Worm (Caenorhabditis elegans) whole organism, late embryonic: ENCODE data around the gene ced-5.
A peak's percentile ranks its signal among the peaks of the same experiment; 100 is the strongest.

ENCODE experiments used
- C08G9.2 ChIP-seq: sonication (generic microtip); optimal IDR thresholded peaks from 2 replicates; lab custom pipeline; 2016; ENCODE audit warnings: mild to moderate bottlenecking, missing genetic modification characterization, moderate library complexity, missing compliant biosample characterization
- C38D4.7 ChIP-seq: fragments of 200-800 bp; sonication (Bioruptor generic); optimal IDR thresholded peaks from 2 replicates; lab custom pipeline; 2018; ENCODE audit warnings: mild to moderate bottlenecking, missing genetic modification characterization, moderate library complexity, missing compliant biosample characterization
- Y22D7AL.16 ChIP-seq: sonication (generic microtip); optimal IDR thresholded peaks from 2 replicates; lab custom pipeline; 2016; ENCODE audit warnings: missing genetic modification characterization, missing compliant biosample characterization
- ama-1 ChIP-seq: fragments of 150-350 bp; optimal IDR thresholded peaks from 2 replicates; lab custom pipeline; 2014
- ceh-14 ChIP-seq: sonication (generic microtip); optimal IDR thresholded peaks from 2 replicates; lab custom pipeline; 2016; ENCODE audit warnings: missing genotype, missing genetic modification characterization, missing compliant biosample characterization
- ceh-18 ChIP-seq: sonication (generic microtip); optimal IDR thresholded peaks from 2 replicates; lab custom pipeline; 2016; ENCODE audit warnings: missing genetic modification characterization, missing compliant biosample characterization
- ceh-2 ChIP-seq: sonication (generic microtip); optimal IDR thresholded peaks from 2 replicates; lab custom pipeline; 2016; ENCODE audit warnings: missing genotype, missing genetic modification characterization, missing compliant biosample characterization
- ceh-24 ChIP-seq: sonication (generic microtip); optimal IDR thresholded peaks from 2 replicates; lab custom pipeline; 2016; ENCODE audit warnings: mild to moderate bottlenecking, missing genetic modification characterization, missing compliant biosample characterization
- ceh-30 ChIP-seq: fragments of 150-350 bp; optimal IDR thresholded peaks from 2 replicates; lab custom pipeline; 2014; ENCODE audit warnings: missing biosample characterization, missing genetic modification characterization
- ceh-31 ChIP-seq: sonication (generic microtip); optimal IDR thresholded peaks from 2 replicates; lab custom pipeline; 2016; ENCODE audit warnings: missing genetic modification characterization, missing compliant biosample characterization
- ceh-34 ChIP-seq: sonication (generic microtip); optimal IDR thresholded peaks from 2 replicates; lab custom pipeline; 2016; ENCODE audit warnings: mild to moderate bottlenecking, missing genetic modification characterization, missing compliant biosample characterization
- ceh-45 ChIP-seq: fragments of 200-800 bp; sonication (Bioruptor generic); IDR thresholded peaks from 2 replicates; pipeline ENCODE4 v1.3.6; 2022; ENCODE audit warnings: missing genetic modification reagents, missing genetic modification characterization, missing compliant biosample characterization
- ceh-48 ChIP-seq: sonication (generic microtip); optimal IDR thresholded peaks from 2 replicates; lab custom pipeline; 2016; ENCODE audit warnings: missing genetic modification characterization, inconsistent platforms, missing compliant biosample characterization
- ceh-6 ChIP-seq: fragments of 200-800 bp; sonication (Bioruptor generic); optimal IDR thresholded peaks from 2 replicates; lab custom pipeline; 2018; ENCODE audit warnings: mild to moderate bottlenecking, missing genetic modification characterization, missing compliant biosample characterization
- ceh-9 ChIP-seq: sonication (generic microtip); optimal IDR thresholded peaks from 2 replicates; lab custom pipeline; 2016; ENCODE audit warnings: mild to moderate bottlenecking, missing genetic modification characterization, inconsistent platforms, missing compliant biosample characterization
- che-1 ChIP-seq: sonication (generic microtip); optimal IDR thresholded peaks from 2 replicates; lab custom pipeline; 2016; ENCODE audit warnings: mild to moderate bottlenecking, missing genetic modification characterization, missing compliant biosample characterization
- dve-1 ChIP-seq: sonication (generic microtip); optimal IDR thresholded peaks from 2 replicates; lab custom pipeline; 2017; ENCODE audit warnings: antibody characterized with exemption, mild to moderate bottlenecking, missing genetic modification characterization, missing compliant biosample characterization
- elt-2 ChIP-seq: sonication (generic microtip); optimal IDR thresholded peaks from 2 replicates; lab custom pipeline; 2016; ENCODE audit warnings: missing genetic modification reagents, missing genetic modification characterization, missing compliant biosample characterization
- ets-4 ChIP-seq: sonication (generic microtip); optimal IDR thresholded peaks from 2 replicates; lab custom pipeline; 2016; ENCODE audit warnings: missing genetic modification characterization, missing compliant biosample characterization
- eyg-1 ChIP-seq: sonication (generic microtip); optimal IDR thresholded peaks from 2 replicates; lab custom pipeline; 2016; ENCODE audit warnings: missing genotype, missing genetic modification characterization, missing compliant biosample characterization
- fax-1 ChIP-seq: sonication (generic microtip); optimal IDR thresholded peaks from 2 replicates; lab custom pipeline; 2016; ENCODE audit warnings: missing genotype, missing genetic modification characterization, missing compliant biosample characterization
- fkh-10 ChIP-seq: fragments of 150-350 bp; optimal IDR thresholded peaks from 2 replicates; lab custom pipeline; 2014; ENCODE audit warnings: missing biosample characterization, missing genetic modification reagents, missing genetic modification characterization
- hlh-13 ChIP-seq: fragments of 200-800 bp; sonication (Bioruptor generic); optimal IDR thresholded peaks from 2 replicates; lab custom pipeline; 2018; ENCODE audit warnings: mild to moderate bottlenecking, missing genetic modification characterization, missing compliant biosample characterization
- hlh-30 ChIP-seq: sonication (generic microtip); optimal IDR thresholded peaks from 2 replicates; lab custom pipeline; 2017; ENCODE audit warnings: antibody characterized with exemption, missing genetic modification characterization, missing compliant biosample characterization; ENCODE audit not compliant: insufficient read depth
- hlh-6 ChIP-seq: sonication (generic microtip); optimal IDR thresholded peaks from 2 replicates; lab custom pipeline; 2016; ENCODE audit warnings: missing genotype, missing genetic modification characterization, missing compliant biosample characterization
- lin-11 ChIP-seq: fragments of 200-800 bp; sonication (Bioruptor generic); optimal IDR thresholded peaks from 2 replicates; lab custom pipeline; 2018; ENCODE audit warnings: mild to moderate bottlenecking, missing genetic modification characterization, missing compliant biosample characterization
- nfya-1 ChIP-seq: sonication (generic microtip); optimal IDR thresholded peaks from 2 replicates; lab custom pipeline; 2017; ENCODE audit warnings: missing genetic modification characterization, mild to moderate bottlenecking, missing compliant biosample characterization, antibody characterized with exemption, moderate library complexity
- nhr-232 ChIP-seq: sonication (generic microtip); optimal IDR thresholded peaks from 2 replicates; lab custom pipeline; 2016; ENCODE audit warnings: missing genetic modification characterization, missing compliant biosample characterization
- odd-2 ChIP-seq: sonication (generic microtip); optimal IDR thresholded peaks from 2 replicates; lab custom pipeline; 2017; ENCODE audit warnings: antibody characterized with exemption, mild to moderate bottlenecking, missing genetic modification characterization, missing compliant biosample characterization
- pag-3 ChIP-seq: sonication (generic microtip); optimal IDR thresholded peaks from 2 replicates; lab custom pipeline; 2016; ENCODE audit warnings: missing compliant biosample characterization, missing genetic modification characterization, borderline replicate concordance
- pax-1 ChIP-seq: fragments of 150-350 bp; optimal IDR thresholded peaks from 2 replicates; lab custom pipeline; 2014; ENCODE audit warnings: missing biosample characterization, missing genetic modification characterization
- pha-2 ChIP-seq: sonication (generic microtip); optimal IDR thresholded peaks from 2 replicates; lab custom pipeline; 2017; ENCODE audit warnings: mild to moderate bottlenecking, missing genetic modification characterization, missing compliant biosample characterization
- pqm-1 ChIP-seq: sonication (generic microtip); optimal IDR thresholded peaks from 2 replicates; lab custom pipeline; 2016; ENCODE audit warnings: missing genetic modification characterization, missing compliant biosample characterization
- ref-2 ChIP-seq: sonication (generic microtip); optimal IDR thresholded peaks from 2 replicates; lab custom pipeline; 2016; ENCODE audit warnings: missing genetic modification characterization, missing compliant biosample characterization
- rnt-1 ChIP-seq: sonication (generic microtip); optimal IDR thresholded peaks from 2 replicates; lab custom pipeline; 2016; ENCODE audit warnings: missing genetic modification characterization, missing compliant biosample characterization
- sdc-2 ChIP-seq: sonication (generic microtip); optimal IDR thresholded peaks from 2 replicates; lab custom pipeline; 2016; ENCODE audit warnings: missing genotype, missing genetic modification characterization, missing compliant biosample characterization
- sox-4 ChIP-seq: sonication (generic microtip); optimal IDR thresholded peaks from 2 replicates; lab custom pipeline; 2017; ENCODE audit warnings: mild to moderate bottlenecking, missing genetic modification characterization, inconsistent platforms, missing compliant biosample characterization
- syd-9 ChIP-seq: sonication (generic microtip); optimal IDR thresholded peaks from 2 replicates; lab custom pipeline; 2016; ENCODE audit warnings: mild to moderate bottlenecking, missing genetic modification characterization, moderate library complexity, missing compliant biosample characterization
- tbx-2 ChIP-seq: sonication (generic microtip); optimal IDR thresholded peaks from 2 replicates; lab custom pipeline; 2016; ENCODE audit warnings: missing genetic modification characterization, missing compliant biosample characterization
- tbx-7 ChIP-seq: sonication (generic microtip); optimal IDR thresholded peaks from 2 replicates; lab custom pipeline; 2016; ENCODE audit warnings: missing genotype, missing genetic modification characterization, missing compliant biosample characterization
- unc-3 ChIP-seq, 2 experiments: fragments of 200-800 bp in 1 of 2; sonication (Bioruptor generic) in 1 of 2; sonication (generic microtip) in 1 of 2; conservative IDR thresholded peaks in 1 of 2; optimal IDR thresholded peaks in 1 of 2; 2 replicates each; pipeline versions ENCODE4 v1.3.6 to Lab custom; 2016 to 2022; ENCODE audit warnings: missing compliant biosample characterization in 2 of 2, missing genetic modification characterization in 2 of 2, missing genetic modification reagents in 1 of 2
- unc-42 ChIP-seq: sonication (generic microtip); optimal IDR thresholded peaks from 2 replicates; lab custom pipeline; 2016; ENCODE audit warnings: missing genotype, missing genetic modification characterization, missing compliant biosample characterization
- unc-86 ChIP-seq: sonication (generic microtip); optimal IDR thresholded peaks from 2 replicates; lab custom pipeline; 2016; ENCODE audit warnings: missing genetic modification characterization, missing compliant biosample characterization
- ztf-16 ChIP-seq: sonication (generic microtip); optimal IDR thresholded peaks from 2 replicates; lab custom pipeline; 2017; ENCODE audit warnings: missing genetic modification characterization, missing compliant biosample characterization

ced-5 gene

ce11 chrIV:10499948-10500356, 16.0 kb downstream of the ced-5 start (continued):
- no peak for TF ChIP-seq pag-3 (tag; lab: Kevin White, UChicago)
- TF ChIP-seq sox-4 (tag; lab: Kevin White, UChicago), result no peak
- TF ChIP-seq, all 69 proteins: peak for 8

- TF ChIP-seq Y22D7AL.16 (tag; lab: Kevin White, UChicago) (no peak), unc-42 (tag; lab: Kevin White, UChicago) (peak; percentile 80)
- TF ChIP-seq, all 69 proteins: peak for 1
These were observed 16.6 kb downstream of the ced-5 start for ce11 chrIV:10500481-10500880.

- no peak for TF ChIP-seq nhr-232 (tag; lab: Kevin White, UChicago)
These were observed 17.8 kb downstream of the ced-5 start, which contains the start of gene tax-6 for ce11 chrIV:10501550-10502240. tax-6 (minus strand) TSS chrIV:10501600.

DNA sequence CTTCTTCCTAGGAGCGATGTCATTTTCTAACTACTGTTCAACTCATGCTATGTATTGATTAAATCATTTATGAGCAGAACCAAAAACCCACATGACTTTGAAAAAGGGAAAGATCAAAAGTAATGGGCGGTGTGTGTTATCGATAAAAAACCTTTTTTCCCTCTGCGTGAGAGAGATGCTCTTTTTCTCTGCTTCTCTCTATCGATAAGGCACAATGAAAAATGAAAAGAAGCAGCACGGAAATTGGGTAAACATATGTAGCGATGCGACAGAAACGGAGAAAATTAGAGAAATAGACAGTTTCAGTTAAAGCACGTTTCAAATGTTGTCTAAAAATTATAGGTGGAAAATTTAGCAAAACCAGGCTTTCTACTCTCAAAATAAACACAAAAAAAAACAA, 18.4 kb downstream of the ced-5 start:
- TF ChIP-seq sdc-2 (tag; lab: Kevin White, UChicago), result no peak
- peak; percentile 3 for TF ChIP-seq unc-42 (tag; lab: Kevin White, UChicago)
- no peak for TF ChIP-seq fkh-10 (GFP tag; lab: Kevin White, UChicago)
- no peak for TF ChIP-seq ceh-2
- no peak for TF ChIP-seq ets-4 (tag; lab: Kevin White, UChicago)
- no peak for TF ChIP-seq pha-2 (tag; lab: Kevin White, UChicago)
- no peak for TF ChIP-seq unc-86 (tag; lab: Kevin White, UChicago)
- peak; percentile 21 for TF ChIP-seq pqm-1 (tag; lab: Kevin White, UChicago)
- no peak for TF ChIP-seq tbx-2
- TF ChIP-seq C08G9.2 (tag; lab: Kevin White, UChicago), result no peak
- TF ChIP-seq odd-2 (tag; lab: Kevin White, UChicago), result no peak
- no peak for TF ChIP-seq pax-1 (tag; lab: Kevin White, UChicago)
- no peak for TF ChIP-seq rnt-1
- TF ChIP-seq fax-1, result no peak
- no peak for TF ChIP-seq ceh-24 (tag; lab: Kevin White, UChicago)
- TF ChIP-seq nfya-1 (tag; lab: Kevin White, UChicago), result peak; percentile 5
- TF ChIP-seq ceh-45 (GFP tag; lab: Robert Waterston, UW), result no peak
- TF ChIP-seq syd-9, result no peak
- TF ChIP-seq ceh-30 (tag; lab: Kevin White, UChicago), result no peak
- TF ChIP-seq hlh-6 (tag; lab: Kevin White, UChicago), result no peak
- no peak for TF ChIP-seq hlh-13
- no peak for TF ChIP-seq ref-2
- no peak for TF ChIP-seq ceh-9 (tag; lab: Kevin White, UChicago)
- TF ChIP-seq lin-11, result no peak
- TF ChIP-seq dve-1 (tag; lab: Kevin White, UChicago), result no peak
- peak; percentile 39 for TF ChIP-seq elt-2 (tag; lab: Kevin White, UChicago)
- TF ChIP-seq, all 69 proteins: peak for 4

DNA sequence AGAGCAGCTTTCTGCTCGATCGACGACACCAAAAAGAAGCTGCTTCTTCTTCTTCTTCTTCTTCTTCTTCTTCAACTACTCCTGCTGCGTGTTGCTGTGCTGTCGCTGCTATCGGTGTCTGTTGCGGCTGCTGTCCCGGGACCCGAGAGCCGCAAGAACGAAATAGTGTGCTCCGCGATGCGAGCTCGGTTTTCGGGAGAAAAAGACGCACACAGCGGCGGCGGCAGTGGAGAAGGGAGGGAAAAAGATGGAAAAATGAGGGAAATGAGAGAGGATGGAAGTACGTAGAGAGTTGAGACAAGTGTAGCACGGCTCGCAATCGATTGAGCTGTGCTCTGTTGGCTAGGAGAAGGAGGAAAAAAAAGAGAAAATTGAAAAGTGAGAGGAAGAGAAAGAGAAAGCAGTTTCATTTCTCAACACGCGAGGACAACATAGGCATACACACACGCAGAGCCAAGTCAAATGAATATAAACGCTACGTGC, 19.9 kb downstream of the ced-5 start:
- TF ChIP-seq eyg-1 (tag; lab: Kevin White, UChicago) (no peak), ceh-45 (GFP tag; lab: Robert Waterston, UW) (no peak), ceh-48 (tag; lab: Kevin White, UChicago) (peak; percentile 70), ceh-18 (tag; lab: Kevin White, UChicago) (peak; percentile 94), Y22D7AL.16 (tag; lab: Kevin White, UChicago) (peak; percentile 50), che-1 (tag; lab: Kevin White, UChicago) (peak; percentile 19), fax-1 (peak; percentile 82), hlh-30 (tag; lab: Kevin White, UChicago) (no peak), ztf-16 (no peak), sdc-2 (tag; lab: Kevin White, UChicago) (peak; percentile 36), ceh-14 (peak; percentile 83), C38D4.7 (no peak), ceh-34 (peak; percentile 81), ceh-6 (no peak), ceh-31 (tag; lab: Kevin White, UChicago) (peak; percentile 79), odd-2 (tag; lab: Kevin White, UChicago) (no peak), tbx-7 (tag; lab: Kevin White, UChicago) (no peak), unc-3 (GFP tag; conservative IDR thresholded peaks at IDR 0.05; lab: Robert Waterston, UW) (no peak), unc-3 (tag; optimal IDR thresholded peaks at IDR 0.05; lab: Kevin White, UChicago) (no peak), ama-1 (lab: Kevin White, UChicago) (no peak)
